Worm (Caenorhabditis elegans) whole organism, L4 larva: Measurements from ENCODE around the gene irld-8.

Source experiments
- F10B5.3 ChIP-seq: sonication (generic microtip); optimal IDR thresholded peaks from 2 replicates; lab custom pipeline; 2016; ENCODE audit warnings: mild to moderate bottlenecking, missing genetic modification characterization, missing compliant biosample characterization
- F49E8.2 ChIP-seq: sonication (generic microtip); optimal IDR thresholded peaks from 2 replicates; lab custom pipeline; 2016; ENCODE audit warnings: missing compliant biosample characterization, mild to moderate bottlenecking, missing genetic modification characterization, borderline replicate concordance
- daf-16 ChIP-seq, 3 experiments: sonication (generic microtip); optimal IDR thresholded peaks; 2 replicates each; lab custom pipeline; 2016 to 2017; ENCODE audit warnings: missing genetic modification characterization in 3 of 3, missing genetic modification reagents in 3 of 3, mild to moderate bottlenecking in 2 of 3, missing compliant biosample characterization in 2 of 3, missing biosample characterization in 1 of 3, moderate library complexity in 1 of 3
- nhr-28 ChIP-seq: fragments of 150-350 bp; optimal IDR thresholded peaks from 2 replicates; lab custom pipeline; 2014; ENCODE audit warnings: missing biosample characterization, missing genetic modification characterization
- nhr-42 ChIP-seq: fragments of 200-800 bp; sonication (Bioruptor generic); IDR thresholded peaks from 2 replicates; pipeline ENCODE4 v1.3.6; 2022; ENCODE audit warnings: missing genetic modification characterization, missing compliant biosample characterization
- nhr-48 ChIP-seq: sonication (generic microtip); optimal IDR thresholded peaks from 2 replicates; lab custom pipeline; 2016; ENCODE audit warnings: mild to moderate bottlenecking, missing genetic modification characterization, missing compliant biosample characterization
- nhr-77 ChIP-seq: fragments of 150-350 bp; optimal IDR thresholded peaks from 2 replicates; lab custom pipeline; 2014; ENCODE audit warnings: missing biosample characterization, missing genetic modification characterization
- pha-4 ChIP-seq, 2 experiments: fragments of 150-350 bp in 1 of 2; fragments of 200-800 bp in 1 of 2; sonication (Bioruptor generic) in 1 of 2; IDR thresholded peaks in 1 of 2; optimal IDR thresholded peaks in 1 of 2; 2 replicates each; pipeline versions ENCODE4 v1.3.6 to Lab custom; 2014 to 2022; ENCODE audit warnings: missing genetic modification characterization in 2 of 2, missing genetic modification reagents in 2 of 2, missing biosample characterization in 1 of 2, missing compliant biosample characterization in 1 of 2
- sdz-12 ChIP-seq: fragments of 200-800 bp; sonication (Bioruptor generic); optimal IDR thresholded peaks from 2 replicates; lab custom pipeline; 2018; ENCODE audit warnings: mild to moderate bottlenecking, missing genetic modification characterization, missing compliant biosample characterization
- unc-130 ChIP-seq: sonication (generic microtip); optimal IDR thresholded peaks from 2 replicates; lab custom pipeline; 2016; ENCODE audit warnings: missing genetic modification reagents, missing genetic modification characterization, missing compliant biosample characterization
- unc-62 ChIP-seq, 3 experiments: fragments of 150-350 bp in 1 of 3; sonication (generic microtip); optimal IDR thresholded peaks in 2 of 3; peaks in 1 of 3; 1 replicate in 1 of 3; 2 replicates in 2 of 3; lab custom pipeline; 2014 to 2017; ENCODE audit warnings: missing biosample characterization in 3 of 3, missing genetic modification characterization in 3 of 3, missing genetic modification reagents in 3 of 3, missing genotype in 1 of 3

DNA sequence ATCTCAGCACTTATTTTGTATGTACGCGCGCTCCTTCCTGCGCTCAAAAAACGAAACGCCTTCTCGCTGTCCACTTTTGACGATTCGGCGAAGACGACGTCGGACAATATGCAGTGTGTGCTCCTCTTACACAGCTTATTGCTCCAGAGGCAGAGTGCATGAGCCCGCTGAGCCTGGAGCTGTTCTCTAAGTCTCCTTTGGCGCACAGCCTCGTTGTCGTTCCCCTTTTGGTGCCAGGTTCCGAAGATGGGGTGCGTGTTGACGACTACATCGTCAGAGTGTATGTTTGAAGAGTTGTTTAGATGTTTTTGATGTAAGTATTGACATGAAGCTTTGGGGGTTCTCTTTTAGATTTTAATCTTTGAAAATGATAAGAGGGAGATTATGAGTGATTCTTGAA, 45.3 kb upstream of the irld-8 start:
- no peak for TF ChIP-seq F49E8.2 (tag; lab: Kevin White, UChicago)
- no peak for TF ChIP-seq nhr-48 (tag; lab: Kevin White, UChicago)
- TF ChIP-seq pha-4 (GFP tag; IDR thresholded peaks at IDR 0.05; lab: Robert Waterston, UW): no peak
- TF ChIP-seq pha-4 (tag; optimal IDR thresholded peaks at IDR 0.05; lab: Kevin White, UChicago): no peak
- TF ChIP-seq nhr-42 (GFP tag; lab: Robert Waterston, UW): no peak
- TF ChIP-seq nhr-77 (tag; lab: Kevin White, UChicago): no peak
- no peak for TF ChIP-seq nhr-28 (tag; lab: Kevin White, UChicago)
- no peak for TF ChIP-seq daf-16 (GFP tag; optimal IDR thresholded peaks at IDR 0.05; lab: Kevin White, UChicago)
- TF ChIP-seq daf-16 (tag; optimal IDR thresholded peaks at IDR 0.05; lab: Kevin White, UChicago): no peak
- no peak for TF ChIP-seq unc-130 (GFP tag; lab: Kevin White, UChicago)
- TF ChIP-seq sdz-12 (GFP tag; lab: Kevin White, UChicago): no peak
- no peak for TF ChIP-seq F10B5.3
- TF ChIP-seq unc-62 (GFP tag; optimal IDR thresholded peaks at IDR 0.05 in 1 of 2; lab: Kevin White, UChicago): peak in 1 of 2 experiments; percentile 39
- TF ChIP-seq unc-62 (tag; optimal IDR thresholded peaks at IDR 0.05; lab: Kevin White, UChicago): no peak
